Worm (Caenorhabditis elegans): ENCODE data around the gene his-62.
A peak's percentile ranks its signal among the peaks of the same experiment; 100 is the strongest.

his-62 gene

ce11 chrIV:7501337-7501736 lies 15.0 kb downstream of the his-62 start, which contains the start of gene F55G1.15:
TSS of gene F55G1.15 (minus strand) at chrIV:7501437.
- no peak for TF ChIP-seq ces-1 (GFP tag; optimal IDR thresholded peaks at IDR 0.05)
- no peak for TF ChIP-seq mdl-1 (tag; optimal IDR thresholded peaks at IDR 0.05)
- TF ChIP-seq elt-2 (tag; optimal IDR thresholded peaks at IDR 0.05), result peak; percentile 21

- TF ChIP-seq unc-98 (GFP tag; IDR thresholded peaks at IDR 0.05) (no peak), jun-1 (tag; optimal IDR thresholded peaks at IDR 0.05) (no peak), lin-39 (tag; optimal IDR thresholded peaks at IDR 0.05) (no peak), mef-2 (tag; optimal IDR thresholded peaks at IDR 0.05) (no peak), unc-130 (tag; optimal IDR thresholded peaks at IDR 0.05) (no peak), ceh-90 (tag; optimal IDR thresholded peaks at IDR 0.05) (no peak), nhr-71 (tag; optimal IDR thresholded peaks at IDR 0.05) (no peak)
These were observed 17.0 kb downstream of the his-62 start, which contains the start of gene glt-6 for ce11 chrIV:7503322-7503721. TSS of gene glt-6 (plus strand) at chrIV:7503622.

- TF ChIP-seq ets-5 (GFP tag; IDR thresholded peaks at IDR 0.05) (no peak), blmp-1 (tag; optimal IDR thresholded peaks at IDR 0.05) (no peak), unc-98 (GFP tag; IDR thresholded peaks at IDR 0.05) (no peak), lin-35 (GFP tag; optimal IDR thresholded peaks at IDR 0.05) (peak in 1 of 2 experiments; percentile 59), fkh-8 (tag; optimal IDR thresholded peaks at IDR 0.05) (no peak), aha-1 (tag; optimal IDR thresholded peaks at IDR 0.05) (no peak), nhr-28 (tag; optimal IDR thresholded peaks at IDR 0.05) (no peak), isw-1 (GFP tag; IDR thresholded peaks at IDR 0.05) (no peak), lin-39 (tag; optimal IDR thresholded peaks at IDR 0.05) (no peak), pag-3 (tag; optimal IDR thresholded peaks at IDR 0.05; ENCODE audit: borderline replicate concordance, insufficient read depth) (no peak), sptf-1 (tag; optimal IDR thresholded peaks at IDR 0.05) (no peak), ama-1 (optimal IDR thresholded peaks at IDR 0.05) (peak; percentile 90), nhr-19 (GFP tag; conservative IDR thresholded peaks at IDR 0.05) (peak; percentile 24; the same call in 1 of the 2 replicates), ceh-82 (tag; optimal IDR thresholded peaks at IDR 0.05) (no peak), ceh-90 (tag; optimal IDR thresholded peaks at IDR 0.05) (no peak), skn-1 (tag; optimal IDR thresholded peaks at IDR 0.05) (no peak), nhr-11 (tag; optimal IDR thresholded peaks at IDR 0.05) (no peak), lin-14 (GFP tag; optimal IDR thresholded peaks at IDR 0.05) (no peak), swsn-7 (tag; optimal IDR thresholded peaks at IDR 0.05) (peak; percentile 44), ztf-11 (tag; optimal IDR thresholded peaks at IDR 0.05) (peak in 1 of 2 experiments; percentile 11), nhr-76 (tag; optimal IDR thresholded peaks at IDR 0.05) (no peak), dpl-1 (GFP tag; optimal IDR thresholded peaks at IDR 0.05) (peak in 1 of 3 experiments; percentile 34), ztf-4 (tag; optimal IDR thresholded peaks at IDR 0.05) (peak; percentile 67), zip-4 (GFP tag; optimal IDR thresholded peaks at IDR 0.05) (no peak), unc-62 (GFP tag; optimal IDR thresholded peaks at IDR 0.05) (no peak), unc-30 (tag; optimal IDR thresholded peaks at IDR 0.05) (no peak), grh-1 (GFP tag; IDR thresholded peaks at IDR 0.05) (0 out of 2 replicates have a peak, but pooled peaks have one; percentile 28), C16A3.4 (tag; optimal IDR thresholded peaks at IDR 0.05) (no peak), elt-2 (tag; optimal IDR thresholded peaks at IDR 0.05) (peak; percentile 3), tbx-2 (tag; optimal IDR thresholded peaks at IDR 0.05) (peak; percentile 1), hpl-2 (GFP tag; optimal IDR thresholded peaks at IDR 0.05) (no peak), lir-3 (tag; optimal IDR thresholded peaks at IDR 0.05; ENCODE audit: poor library complexity) (no peak), fos-1 (tag; optimal IDR thresholded peaks at IDR 0.05) (no peak), mep-1 (tag; optimal IDR thresholded peaks at IDR 0.05) (no peak), pax-3 (tag; optimal IDR thresholded peaks at IDR 0.05) (peak; percentile 44), ceh-88 (GFP tag; IDR thresholded peaks at IDR 0.05) (peak; percentile 25; the same call in 1 of the 2 replicates), nhr-20 (tag; optimal IDR thresholded peaks at IDR 0.05) (peak; percentile 14), nhr-77 (tag; optimal IDR thresholded peaks at IDR 0.05) (no peak), Y116A8C.19 (tag; optimal IDR thresholded peaks at IDR 0.05; ENCODE audit: borderline replicate concordance) (no peak), zag-1 (tag; optimal IDR thresholded peaks at IDR 0.05) (no peak), tlp-1 (tag; optimal IDR thresholded peaks at IDR 0.05) (no peak), nhr-84 (tag; optimal IDR thresholded peaks at IDR 0.05) (no peak), nhr-12 (tag; optimal IDR thresholded peaks at IDR 0.05) (no peak)
These were observed 19.6 kb downstream of the his-62 start for ce11 chrIV:7505866-7506488.
